Worm (Caenorhabditis elegans): ENCODE data around the gene let-4.

let-4 gene

ce11 chrX:14561416-14561973, 16.2 kb upstream of the let-4 start (continued):
- TF ChIP-seq dve-1 (tag; optimal IDR thresholded peaks at IDR 0.05) (no peak), dmd-4 (tag; optimal IDR thresholded peaks at IDR 0.05; ENCODE audit: borderline replicate concordance) (no peak), fkh-6 (tag; optimal IDR thresholded peaks at IDR 0.05) (no peak), zip-5 (tag; optimal IDR thresholded peaks at IDR 0.05) (no peak)

ce11 chrX:14562286-14563086, 15.2 kb upstream of the let-4 start:
- no peak for TF ChIP-seq ceh-48 (tag; optimal IDR thresholded peaks at IDR 0.05)
- TF ChIP-seq C38D4.7 (GFP tag; optimal IDR thresholded peaks at IDR 0.05): no peak
- TF ChIP-seq pax-1 (tag; optimal IDR thresholded peaks at IDR 0.05): no peak
- TF ChIP-seq zip-5 (tag; optimal IDR thresholded peaks at IDR 0.05): no peak
- no peak for TF ChIP-seq lim-6 (tag; optimal IDR thresholded peaks at IDR 0.05)
- no peak for TF ChIP-seq unc-3 (GFP tag; conservative IDR thresholded peaks at IDR 0.05)
- no peak for TF ChIP-seq unc-3 (tag; optimal IDR thresholded peaks at IDR 0.05)
- no peak for TF ChIP-seq dmd-4 (tag; optimal IDR thresholded peaks at IDR 0.05; ENCODE audit: borderline replicate concordance)
- TF ChIP-seq K09A11.1 (tag; optimal IDR thresholded peaks at IDR 0.05; ENCODE audit: insufficient read depth): no peak
- no peak for TF ChIP-seq sdc-2 (tag; optimal IDR thresholded peaks at IDR 0.05)
- no peak for TF ChIP-seq pha-2 (tag; optimal IDR thresholded peaks at IDR 0.05)
- no peak for TF ChIP-seq odd-2 (tag; optimal IDR thresholded peaks at IDR 0.05)
- no peak for TF ChIP-seq Y22D7AL.16 (tag; optimal IDR thresholded peaks at IDR 0.05)
- no peak for TF ChIP-seq unc-86 (tag; optimal IDR thresholded peaks at IDR 0.05)
- TF ChIP-seq ets-4 (tag; optimal IDR thresholded peaks at IDR 0.05): no peak
- TF ChIP-seq ceh-19 (GFP tag; optimal IDR thresholded peaks at IDR 0.05): no peak
- TF ChIP-seq dve-1 (tag; optimal IDR thresholded peaks at IDR 0.05): no peak
- TF ChIP-seq pros-1 (tag; optimal IDR thresholded peaks at IDR 0.05): no peak
- TF ChIP-seq ceh-22 (tag; optimal IDR thresholded peaks at IDR 0.05): no peak

ce11 chrX:14563818-14564217, 13.9 kb upstream of the let-4 start:
- TF ChIP-seq sox-2 (GFP tag; IDR thresholded peaks at IDR 0.05) (no peak), fax-1 (tag; optimal IDR thresholded peaks at IDR 0.05) (no peak), ceh-22 (tag; optimal IDR thresholded peaks at IDR 0.05) (no peak), hlh-8 (tag; optimal IDR thresholded peaks at IDR 0.05) (no peak), unc-86 (tag; optimal IDR thresholded peaks at IDR 0.05) (no peak), C08G9.2 (tag; optimal IDR thresholded peaks at IDR 0.05) (no peak), pax-1 (tag; optimal IDR thresholded peaks at IDR 0.05) (no peak), pha-4 (tag; optimal IDR thresholded peaks at IDR 0.05) (no peak), hlh-15 (tag; optimal IDR thresholded peaks at IDR 0.05) (no peak), ama-1 (optimal IDR thresholded peaks at IDR 0.05) (no peak), ets-4 (tag; optimal IDR thresholded peaks at IDR 0.05) (no peak)

- TF ChIP-seq zip-5 (tag; optimal IDR thresholded peaks at IDR 0.05): no peak
- TF ChIP-seq madf-2 (tag; optimal IDR thresholded peaks at IDR 0.05): no peak
- no peak for TF ChIP-seq ets-4 (tag; optimal IDR thresholded peaks at IDR 0.05)
- TF ChIP-seq ceh-24 (tag; optimal IDR thresholded peaks at IDR 0.05): no peak
- no peak for TF ChIP-seq F13H6.1 (tag; optimal IDR thresholded peaks at IDR 0.05)
- no peak for TF ChIP-seq nfya-1 (tag; optimal IDR thresholded peaks at IDR 0.05)
- no peak for TF ChIP-seq hlh-15 (tag; optimal IDR thresholded peaks at IDR 0.05)
- no peak for TF ChIP-seq ztf-16 (tag; optimal IDR thresholded peaks at IDR 0.05)
- no peak for TF ChIP-seq ceh-48 (tag; optimal IDR thresholded peaks at IDR 0.05)
- TF ChIP-seq syd-9 (tag; optimal IDR thresholded peaks at IDR 0.05): no peak
Observed at ce11 chrX:14565245-14565644, 12.5 kb upstream of the let-4 start.

ce11 chrX:14566047-14566446, 11.7 kb upstream of the let-4 start:
- TF ChIP-seq sox-4 (tag; optimal IDR thresholded peaks at IDR 0.05) (no peak), gmeb-2 (tag; optimal IDR thresholded peaks at IDR 0.05) (no peak), ama-1 (optimal IDR thresholded peaks at IDR 0.05) (no peak), ceh-34 (tag; optimal IDR thresholded peaks at IDR 0.05) (no peak), C08G9.2 (tag; optimal IDR thresholded peaks at IDR 0.05) (no peak), ceh-19 (GFP tag; optimal IDR thresholded peaks at IDR 0.05) (no peak), hlh-15 (tag; optimal IDR thresholded peaks at IDR 0.05) (no peak), lim-6 (tag; optimal IDR thresholded peaks at IDR 0.05) (no peak), eyg-1 (tag; optimal IDR thresholded peaks at IDR 0.05) (no peak), nhr-11 (tag; optimal IDR thresholded peaks at IDR 0.05) (no peak), nfya-1 (tag; optimal IDR thresholded peaks at IDR 0.05) (no peak), T23F11.4 (GFP tag; optimal IDR thresholded peaks at IDR 0.05) (no peak), ref-2 (tag; optimal IDR thresholded peaks at IDR 0.05) (no peak), Y22D7AL.16 (tag; optimal IDR thresholded peaks at IDR 0.05) (no peak), K02D7.2 (tag; optimal IDR thresholded peaks at IDR 0.05) (no peak), odd-2 (tag; optimal IDR thresholded peaks at IDR 0.05) (no peak), pqm-1 (tag; optimal IDR thresholded peaks at IDR 0.05) (no peak)
